Worm (Caenorhabditis elegans): ENCODE results near the gene T01D1.4.

DNA sequence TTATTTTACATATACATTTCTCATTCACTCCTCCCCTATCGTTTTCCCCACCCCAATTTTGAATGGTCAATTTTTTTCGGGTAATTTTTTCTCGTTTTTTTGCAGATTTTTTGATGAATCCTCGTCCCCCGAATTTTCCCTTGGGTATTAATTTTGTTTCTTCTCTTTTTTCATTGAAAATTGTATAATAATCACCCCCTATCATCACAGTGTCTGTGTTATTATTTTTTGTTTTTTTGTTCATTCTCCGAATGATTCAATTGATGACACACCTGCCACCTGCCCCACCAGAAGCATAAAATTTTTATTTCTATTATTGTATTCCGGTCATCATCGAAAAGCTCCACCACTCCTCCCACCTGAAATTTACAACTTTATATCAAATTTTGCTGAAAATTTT lies 26.6 kb downstream of the T01D1.4 start, which contains the start of gene T25D3.3:
- TF ChIP-seq mab-5 (tag; optimal IDR thresholded peaks at IDR 0.05), result no peak
- TF ChIP-seq ztf-11 (tag; optimal IDR thresholded peaks at IDR 0.05), result no peak
- TF ChIP-seq elt-1 (tag; optimal IDR thresholded peaks at IDR 0.05; ENCODE audit: borderline replicate concordance, insufficient read depth), result no peak
- TF ChIP-seq unc-62 (GFP tag; optimal IDR thresholded peaks at IDR 0.05), result no peak
- TF ChIP-seq nhr-76 (tag; optimal IDR thresholded peaks at IDR 0.05), result no peak
- TF ChIP-seq lin-32 (GFP tag; optimal IDR thresholded peaks at IDR 0.05), result no peak
- TF ChIP-seq nhr-237 (tag; optimal IDR thresholded peaks at IDR 0.05), result no peak
- no peak for TF ChIP-seq ces-1 (GFP tag; optimal IDR thresholded peaks at IDR 0.05)
- TF ChIP-seq unc-39 (tag; optimal IDR thresholded peaks at IDR 0.05), result no peak
- TF ChIP-seq mep-1 (tag; optimal IDR thresholded peaks at IDR 0.05), result no peak
- TF ChIP-seq snpc-4 (tag; optimal IDR thresholded peaks at IDR 0.05), result no peak
- TF ChIP-seq elt-3 (tag; optimal IDR thresholded peaks at IDR 0.05), result no peak
- no peak for TF ChIP-seq nhr-28 (tag; optimal IDR thresholded peaks at IDR 0.05)
